Worm (Caenorhabditis elegans) whole organism, L1 larva: ENCODE measurements around the gene ZK470.14.

Experiments used
- C04F5.9 ChIP-seq: sonication (generic microtip); optimal IDR thresholded peaks from 2 replicates; lab custom pipeline; 2016; ENCODE audit warnings: missing genetic modification characterization, missing compliant biosample characterization
- C16A3.4 ChIP-seq: fragments of 150-350 bp; optimal IDR thresholded peaks from 2 replicates; lab custom pipeline; 2014; ENCODE audit warnings: missing biosample characterization, missing genetic modification characterization
- C34B4.2 ChIP-seq: sonication (generic microtip); optimal IDR thresholded peaks from 2 replicates; lab custom pipeline; 2017; ENCODE audit warnings: mild to moderate bottlenecking, missing genetic modification characterization, missing compliant biosample characterization
- alr-1 ChIP-seq: fragments of 200-800 bp; sonication (Bioruptor generic); optimal IDR thresholded peaks from 2 replicates; lab custom pipeline; 2018; ENCODE audit warnings: borderline replicate concordance, mild to moderate bottlenecking, missing genetic modification characterization, missing compliant biosample characterization
- ama-1 ChIP-seq: fragments of 150-350 bp; optimal IDR thresholded peaks from 2 replicates; lab custom pipeline; 2014
- blmp-1 ChIP-seq: fragments of 150-350 bp; optimal IDR thresholded peaks from 2 replicates; lab custom pipeline; 2014; ENCODE audit warnings: missing biosample characterization, missing genetic modification characterization
- ceh-63 ChIP-seq: fragments of 200-800 bp; sonication (Bioruptor generic); optimal IDR thresholded peaks from 2 replicates; lab custom pipeline; 2018; ENCODE audit warnings: mild to moderate bottlenecking, missing genetic modification characterization, missing compliant biosample characterization
- efl-1 ChIP-seq, 4 experiments: fragments of 150-350 bp; optimal IDR thresholded peaks in 3 of 4; peaks in 1 of 4; 1 replicate in 1 of 4; 2 replicates in 3 of 4; lab custom pipeline; 2014; ENCODE audit warnings: missing biosample characterization in 2 of 4, missing genetic modification characterization in 2 of 4, missing genetic modification reagents in 2 of 4
- efl-3 ChIP-seq: fragments of 200-800 bp; sonication (Bioruptor generic); optimal IDR thresholded peaks from 2 replicates; lab custom pipeline; 2018; ENCODE audit warnings: mild to moderate bottlenecking, missing genetic modification characterization, missing compliant biosample characterization
- grh-1 ChIP-seq: fragments of 200-800 bp; sonication (Bioruptor generic); IDR thresholded peaks from 2 replicates; pipeline ENCODE4 v1.3.6; 2022; ENCODE audit warnings: missing genetic modification reagents, missing genetic modification characterization, missing compliant biosample characterization
- hlh-17 ChIP-seq: fragments of 200-800 bp; sonication (Bioruptor generic); optimal IDR thresholded peaks from 2 replicates; lab custom pipeline; 2018; ENCODE audit warnings: missing genetic modification characterization, mild to moderate bottlenecking, missing compliant biosample characterization, moderate library complexity, borderline replicate concordance
- hlh-4 ChIP-seq: sonication (generic microtip); optimal IDR thresholded peaks from 2 replicates; lab custom pipeline; 2016; ENCODE audit warnings: mild to moderate bottlenecking, missing genetic modification characterization, missing compliant biosample characterization
- irx-1 ChIP-seq: sonication (generic microtip); optimal IDR thresholded peaks from 2 replicates; lab custom pipeline; 2016; ENCODE audit warnings: missing genetic modification characterization, missing compliant biosample characterization
- lin-13 ChIP-seq: fragments of 150-350 bp; optimal IDR thresholded peaks from 2 replicates; lab custom pipeline; 2014; ENCODE audit warnings: missing biosample characterization, missing genetic modification reagents, missing genetic modification characterization
- lin-14 ChIP-seq: fragments of 200-800 bp; sonication (Bioruptor generic); optimal IDR thresholded peaks from 2 replicates; lab custom pipeline; 2018; ENCODE audit warnings: mild to moderate bottlenecking, missing genetic modification characterization, moderate library complexity, missing compliant biosample characterization
- lin-15B ChIP-seq: fragments of 150-350 bp; sonication (generic microtip); optimal IDR thresholded peaks from 3 replicates; lab custom pipeline; 2014; ENCODE audit warnings: missing biosample characterization, missing genetic modification characterization
- lir-3 ChIP-seq: sonication (generic microtip); optimal IDR thresholded peaks from 2 replicates; lab custom pipeline; 2016; ENCODE audit warnings: mild to moderate bottlenecking, missing genetic modification characterization, moderate library complexity, missing compliant biosample characterization; ENCODE audit not compliant: poor library complexity
- mep-1 ChIP-seq: fragments of 150-350 bp; optimal IDR thresholded peaks from 2 replicates; lab custom pipeline; 2014; ENCODE audit warnings: missing biosample characterization, missing genetic modification characterization
- nhr-11 ChIP-seq: fragments of 150-350 bp; optimal IDR thresholded peaks from 2 replicates; lab custom pipeline; 2014; ENCODE audit warnings: missing biosample characterization, missing genetic modification characterization
- nhr-12 ChIP-seq: sonication (generic microtip); optimal IDR thresholded peaks from 2 replicates; lab custom pipeline; 2017; ENCODE audit warnings: missing biosample characterization, missing genetic modification characterization
- nhr-19 ChIP-seq: fragments of 200-800 bp; sonication (Bioruptor generic); conservative IDR thresholded peaks from 2 replicates; pipeline ENCODE4 v1.3.6; 2022; ENCODE audit warnings: missing genetic modification characterization, missing compliant biosample characterization
- nhr-237 ChIP-seq: fragments of 150-350 bp; optimal IDR thresholded peaks from 2 replicates; lab custom pipeline; 2014; ENCODE audit warnings: missing biosample characterization, missing genetic modification characterization
- nhr-71 ChIP-seq: sonication (generic microtip); optimal IDR thresholded peaks from 2 replicates; lab custom pipeline; 2016; ENCODE audit warnings: mild to moderate bottlenecking, missing genetic modification characterization, moderate library complexity, missing compliant biosample characterization
- nhr-76 ChIP-seq: sonication (generic microtip); optimal IDR thresholded peaks from 2 replicates; lab custom pipeline; 2017; ENCODE audit warnings: missing biosample characterization, missing genetic modification characterization
- nhr-85 ChIP-seq: sonication (generic microtip); peaks from one replicate; lab custom pipeline; 2016; ENCODE audit warnings: missing genetic modification characterization, inconsistent platforms, missing compliant biosample characterization
- pqm-1 ChIP-seq: sonication (generic microtip); optimal IDR thresholded peaks from 3 replicates; lab custom pipeline; 2017; ENCODE audit warnings: missing biosample characterization, missing genetic modification characterization
- snu-23 ChIP-seq: sonication (generic microtip); optimal IDR thresholded peaks from 2 replicates; lab custom pipeline; 2016; ENCODE audit warnings: missing genetic modification characterization, missing compliant biosample characterization
- sox-4 ChIP-seq: sonication (generic microtip); optimal IDR thresholded peaks from 2 replicates; lab custom pipeline; 2016; ENCODE audit warnings: missing genetic modification characterization, missing compliant biosample characterization
- tlp-1 ChIP-seq: fragments of 150-350 bp; optimal IDR thresholded peaks from 2 replicates; lab custom pipeline; 2014; ENCODE audit warnings: missing biosample characterization, missing genetic modification characterization
- unc-30 ChIP-seq: sonication (generic microtip); optimal IDR thresholded peaks from 2 replicates; lab custom pipeline; 2017; ENCODE audit warnings: missing biosample characterization, missing genetic modification characterization
- unc-62 ChIP-seq: fragments of 150-350 bp; optimal IDR thresholded peaks from 2 replicates; lab custom pipeline; 2014; ENCODE audit warnings: missing biosample characterization, missing genetic modification reagents, missing genetic modification characterization
- unc-98 ChIP-seq: fragments of 200-800 bp; sonication (Bioruptor generic); IDR thresholded peaks from 2 replicates; pipeline ENCODE4 v1.3.6; 2022; ENCODE audit warnings: missing genetic modification characterization, missing compliant biosample characterization
- xbp-1 ChIP-seq: sonication (generic microtip); optimal IDR thresholded peaks from 2 replicates; lab custom pipeline; 2016; ENCODE audit warnings: missing genetic modification characterization, missing compliant biosample characterization
- ztf-11 ChIP-seq, 2 experiments: sonication (generic microtip); optimal IDR thresholded peaks; 2 replicates each; lab custom pipeline; 2016 to 2017; ENCODE audit warnings: missing genetic modification characterization in 2 of 2, missing biosample characterization in 1 of 2, missing compliant biosample characterization in 1 of 2

ZK470.14 gene

ce11 chrX:4159185-4159871 lies 7.9 kb upstream of the ZK470.14 start:
- TF ChIP-seq ceh-63 (GFP tag; lab: Kevin White, UChicago) (no peak), nhr-11 (no peak), blmp-1 (tag; lab: Kevin White, UChicago) (peak; percentile 32), efl-1 (optimal IDR thresholded peaks at IDR 0.05; lab: Kevin White, UChicago) (no peak), efl-1 (GFP tag; optimal IDR thresholded peaks at IDR 0.05 in 1 of 2; lab: Kevin White, UChicago) (peak in 1 of 2 experiments; percentile 60), lin-14 (peak; percentile 13)

ce11 chrX:4159929-4160328 lies 7.3 kb upstream of the ZK470.14 start:
- no peak for TF ChIP-seq nhr-12
- TF ChIP-seq C04F5.9 (tag; lab: Kevin White, UChicago) = no peak
- TF ChIP-seq nhr-19 = no peak
- TF ChIP-seq hlh-4 = no peak
- TF ChIP-seq unc-98 (GFP tag; lab: Robert Waterston, UW) = no peak
- TF ChIP-seq pqm-1 (tag; lab: Kevin White, UChicago) = no peak
- TF ChIP-seq xbp-1 = no peak
- no peak for TF ChIP-seq ztf-11 (tag; optimal IDR thresholded peaks at IDR 0.05; lab: Kevin White, UChicago)
- TF ChIP-seq C34B4.2 (tag; lab: Kevin White, UChicago) = no peak
- TF ChIP-seq nhr-11 = no peak
- no peak for TF ChIP-seq ama-1 (lab: Kevin White, UChicago)
- no peak for TF ChIP-seq efl-3
- no peak for TF ChIP-seq lir-3 (tag; lab: Kevin White, UChicago)
- no peak for TF ChIP-seq nhr-85 (tag; lab: Kevin White, UChicago)
- TF ChIP-seq alr-1 (tag; lab: Kevin White, UChicago) = no peak
- no peak for TF ChIP-seq grh-1
- TF ChIP-seq nhr-76 (tag; lab: Kevin White, UChicago) = no peak
- TF ChIP-seq unc-62 (GFP tag; lab: Kevin White, UChicago) = no peak
- TF ChIP-seq hlh-17 (GFP tag; lab: Kevin White, UChicago) = no peak
- TF ChIP-seq lin-13 (GFP tag; lab: Kevin White, UChicago) = no peak

ce11 chrX:4161938-4162337 lies 5.3 kb upstream of the ZK470.14 start:
- TF ChIP-seq nhr-85 (tag; lab: Kevin White, UChicago) (peak; percentile 62), blmp-1 (tag; lab: Kevin White, UChicago) (peak; percentile 50), lin-14 (peak; percentile 39), nhr-71 (tag; lab: Kevin White, UChicago) (peak; percentile 0), alr-1 (tag; lab: Kevin White, UChicago) (no peak)

ce11 chrX:4163391-4163790 lies 3.9 kb upstream of the ZK470.14 start, which contains the start of gene ZK470.1:
ZK470.1 (plus strand) TSS chrX:4163691.
- TF ChIP-seq nhr-12 = no peak
- peak; percentile 9 for TF ChIP-seq lin-14

- TF ChIP-seq irx-1 (tag; lab: Kevin White, UChicago) (no peak), nhr-237 (tag; lab: Kevin White, UChicago) (no peak), unc-30 (tag; lab: Kevin White, UChicago) (no peak), unc-98 (GFP tag; lab: Robert Waterston, UW) (no peak), nhr-12 (no peak), tlp-1 (no peak), hlh-4 (no peak), pqm-1 (tag; lab: Kevin White, UChicago) (no peak), snu-23 (GFP tag; lab: Kevin White, UChicago) (no peak), lin-15B (tag; lab: Kevin White, UChicago) (no peak), sox-4 (tag; lab: Kevin White, UChicago) (no peak), mep-1 (tag; lab: Kevin White, UChicago) (no peak), C16A3.4 (no peak)
These were observed 10.1 kb downstream of the ZK470.14 start, which contains the start of gene ZK470.6 for ce11 chrX:4177394-4177793. ZK470.6 (minus strand) TSS chrX:4177494.
